Fruit fly (Drosophila melanogaster) whole organism, wandering third instar larva: ENCODE measurements around the gene Tsp96F.

Experiments
- Abd-B ChIP-seq: fragments of >200 bp; optimal IDR thresholded peaks from 2 replicates; lab custom pipeline; 2017; ENCODE audit warnings: missing biosample characterization, missing genetic modification characterization
- CG32264 ChIP-seq: fragments of 200-800 bp; sonication (Bioruptor generic); optimal IDR thresholded peaks from 2 replicates; lab custom pipeline; 2016; ENCODE audit warnings: missing biosample characterization, missing genetic modification characterization
- CG9705 ChIP-seq: fragments of 200-800 bp; sonication (Bioruptor generic); optimal IDR thresholded peaks from 2 replicates; lab custom pipeline; 2018; ENCODE audit warnings: missing biosample characterization, mild to moderate bottlenecking, missing genetic modification characterization
- CrebA ChIP-seq: fragments of 200-800 bp; sonication (Bioruptor generic); optimal IDR thresholded peaks from 2 replicates; lab custom pipeline; 2016; ENCODE audit warnings: missing biosample characterization, mild to moderate bottlenecking, missing genetic modification characterization, borderline replicate concordance
- Dfd ChIP-seq: fragments of >200 bp; optimal IDR thresholded peaks from 2 replicates; lab custom pipeline; 2017; ENCODE audit warnings: missing biosample characterization, missing genetic modification characterization
- Dif ChIP-seq: fragments of 200-275, 200-300 bp; sonication (Bioruptor generic); optimal IDR thresholded peaks from 2 replicates; lab custom pipeline; 2018; ENCODE audit warnings: missing biosample characterization, missing genetic modification characterization; ENCODE audit not compliant: partially characterized antibody
- GATAd ChIP-seq: sonication (Bioruptor generic); optimal IDR thresholded peaks from 2 replicates; lab custom pipeline; 2016; ENCODE audit warnings: missing biosample characterization, missing genetic modification characterization
- Hnf4 ChIP-seq: fragments of 200-800 bp; sonication (Bioruptor generic); optimal IDR thresholded peaks from 2 replicates; lab custom pipeline; 2016; ENCODE audit warnings: missing biosample characterization, mild to moderate bottlenecking, missing genetic modification characterization
- Hr78 ChIP-seq: fragments of >200 bp; optimal IDR thresholded peaks from 2 replicates; lab custom pipeline; 2017; ENCODE audit warnings: missing biosample characterization, missing genetic modification characterization
- Hr83 ChIP-seq: fragments of 200-300 bp; sonication (Bioruptor generic); optimal IDR thresholded peaks from 2 replicates; lab custom pipeline; 2016; ENCODE audit warnings: missing biosample characterization, mild to moderate bottlenecking, missing genetic modification characterization, moderate library complexity; ENCODE audit not compliant: poor library complexity, severe bottlenecking
- Jra ChIP-seq: sonication (Bioruptor generic); optimal IDR thresholded peaks from 2 replicates; lab custom pipeline; 2016; ENCODE audit warnings: missing biosample characterization, missing genetic modification characterization
- Mio ChIP-seq: sonication (Bioruptor generic); optimal IDR thresholded peaks from 2 replicates; lab custom pipeline; 2016; ENCODE audit warnings: missing biosample characterization, missing genetic modification characterization
- Myc ChIP-seq: fragments of >200 bp; optimal IDR thresholded peaks from 2 replicates; lab custom pipeline; 2017
- OdsH ChIP-seq: fragments of 200-800 bp; sonication (Bioruptor generic); optimal IDR thresholded peaks from 2 replicates; lab custom pipeline; 2016; ENCODE audit warnings: missing biosample characterization, mild to moderate bottlenecking, missing genetic modification characterization
- Sp1 ChIP-seq: fragments of 200-800 bp; sonication (Bioruptor generic); optimal IDR thresholded peaks from 3 replicates; lab custom pipeline; 2019; ENCODE audit warnings: missing biosample characterization, mild to moderate bottlenecking, missing genetic modification characterization, moderate library complexity
- br ChIP-seq: fragments of 200-800 bp; sonication (Bioruptor generic); optimal IDR thresholded peaks from 2 replicates; lab custom pipeline; 2016; ENCODE audit warnings: missing biosample characterization, missing genetic modification characterization
- brk ChIP-seq: fragments of 200-800 bp; sonication (Bioruptor generic); optimal IDR thresholded peaks from 2 replicates; lab custom pipeline; 2016; ENCODE audit warnings: missing biosample characterization, mild to moderate bottlenecking, missing genetic modification characterization
- dl ChIP-seq, 2 experiments: fragments of 175-275, 200-275 bp in 1 of 2; fragments of 200-275 bp in 1 of 2; sonication (Bioruptor generic); optimal IDR thresholded peaks; lab custom pipeline; 2018; ENCODE audit warnings: mild to moderate bottlenecking in 2 of 2, missing biosample characterization in 2 of 2, missing genetic modification characterization in 2 of 2, moderate library complexity in 2 of 2; ENCODE audit not compliant: partially characterized antibody in 2 of 2, insufficient read depth in 1 of 2
- ey ChIP-seq: fragments of 200-800 bp; sonication (Bioruptor generic); optimal IDR thresholded peaks from 2 replicates; lab custom pipeline; 2016; ENCODE audit warnings: missing biosample characterization, missing genetic modification characterization
- foxo ChIP-seq, 2 experiments: fragments of 200-800 bp; sonication (Bioruptor generic); optimal IDR thresholded peaks; 2 replicates in 1 of 2; 3 replicates in 1 of 2; lab custom pipeline; 2016 to 2017; ENCODE audit warnings: missing biosample characterization in 2 of 2, missing genetic modification characterization in 2 of 2
- fru ChIP-seq: fragments of 200-800 bp; sonication (Bioruptor generic); optimal IDR thresholded peaks from 3 replicates; lab custom pipeline; 2016; ENCODE audit warnings: missing biosample characterization, mild to moderate bottlenecking, missing genetic modification characterization
- lola ChIP-seq: fragments of >200 bp; optimal IDR thresholded peaks from 2 replicates; lab custom pipeline; 2017; ENCODE audit warnings: missing biosample characterization, missing genetic modification characterization
- pan ChIP-seq: fragments of >200 bp; optimal IDR thresholded peaks from 2 replicates; lab custom pipeline; 2017
- sage ChIP-seq: fragments of 200-800 bp; sonication (Bioruptor generic); optimal IDR thresholded peaks from 2 replicates; lab custom pipeline; 2016; ENCODE audit warnings: missing biosample characterization, mild to moderate bottlenecking, missing genetic modification characterization
- tai ChIP-seq: sonication (Bioruptor generic); optimal IDR thresholded peaks from 2 replicates; lab custom pipeline; 2016; ENCODE audit warnings: missing biosample characterization, missing genetic modification characterization
- woc ChIP-seq: sonication (Bioruptor generic); optimal IDR thresholded peaks from 2 replicates; lab custom pipeline; 2016; ENCODE audit warnings: missing biosample characterization, mild to moderate bottlenecking, missing genetic modification characterization

Tsp96F gene

DNA sequence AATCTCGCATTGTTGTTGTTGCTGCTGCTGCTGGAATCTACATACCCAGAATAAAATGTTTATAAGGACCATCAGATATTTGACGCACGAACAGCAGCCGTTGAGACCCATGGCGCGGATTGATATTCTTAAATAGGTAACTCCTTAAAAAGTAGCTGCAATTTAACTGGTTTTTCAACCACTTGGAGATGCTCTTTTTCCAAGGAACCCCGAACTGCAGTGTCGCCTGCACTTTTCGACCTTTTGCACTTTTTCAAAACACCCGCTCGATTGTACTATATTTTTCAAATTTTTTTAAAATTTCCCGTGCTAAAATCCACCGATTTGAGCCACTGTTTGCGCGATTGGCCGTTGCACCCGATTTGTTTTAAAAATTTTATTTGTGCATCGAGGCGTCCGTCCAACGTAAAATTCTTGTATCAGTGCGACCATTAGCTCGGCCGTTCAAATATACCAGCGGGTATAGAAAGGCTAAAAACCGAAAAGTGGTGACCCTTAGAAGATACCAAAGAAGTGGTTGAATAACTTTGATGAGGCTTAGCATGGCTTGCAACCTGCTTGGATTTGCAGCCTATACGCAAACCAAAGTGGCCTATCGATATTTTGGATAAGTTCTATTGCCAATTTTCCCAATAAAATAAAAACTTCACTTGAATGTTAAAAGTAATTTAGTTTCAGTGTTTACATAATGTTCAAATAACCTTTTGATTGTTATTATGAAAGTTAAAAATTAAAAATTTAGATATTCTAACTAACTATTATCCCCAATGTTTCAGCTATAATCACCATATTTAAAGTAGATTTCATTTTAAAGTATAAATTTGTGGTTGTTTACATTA, at the start of gene Tsp96F:
Gene Tsp96F, minus strand, starts transcription at position 457 of the 839 bp plus-strand sequence.
- no peak for TF ChIP-seq CrebA (GFP tag; lab: Kevin White, UChicago)
- peak; percentile 22 for TF ChIP-seq Dif (GFP tag; lab: Kevin White, UChicago)

DNA sequence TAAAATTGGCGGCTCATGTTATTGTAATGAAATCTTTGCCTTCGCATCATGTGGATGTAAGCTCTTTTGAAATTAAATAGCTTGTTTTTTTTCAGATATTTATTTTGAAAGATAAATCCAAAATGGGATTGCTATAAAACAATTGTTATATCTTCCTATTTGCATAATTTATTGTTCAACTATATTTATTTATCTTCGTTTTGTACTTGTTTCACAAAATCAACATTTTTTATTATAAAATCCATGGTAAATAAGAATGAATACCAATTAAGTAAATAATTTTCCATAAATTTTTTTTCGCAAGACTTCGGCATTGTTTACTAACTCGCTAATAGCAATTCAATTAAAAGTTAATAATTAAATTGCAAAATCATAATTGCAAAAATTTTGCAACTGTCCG, 41.3 kb upstream of the Tsp96F start, which contains the start of gene CG14546:
Gene CG14546, minus strand, starts transcription at position 101 of the 400 bp plus-strand sequence.
- TF ChIP-seq CG9705 = no peak
- TF ChIP-seq Dfd (GFP tag; lab: Kevin White, UChicago) = no peak
- TF ChIP-seq fru (GFP tag; lab: Kevin White, UChicago) = no peak

DNA sequence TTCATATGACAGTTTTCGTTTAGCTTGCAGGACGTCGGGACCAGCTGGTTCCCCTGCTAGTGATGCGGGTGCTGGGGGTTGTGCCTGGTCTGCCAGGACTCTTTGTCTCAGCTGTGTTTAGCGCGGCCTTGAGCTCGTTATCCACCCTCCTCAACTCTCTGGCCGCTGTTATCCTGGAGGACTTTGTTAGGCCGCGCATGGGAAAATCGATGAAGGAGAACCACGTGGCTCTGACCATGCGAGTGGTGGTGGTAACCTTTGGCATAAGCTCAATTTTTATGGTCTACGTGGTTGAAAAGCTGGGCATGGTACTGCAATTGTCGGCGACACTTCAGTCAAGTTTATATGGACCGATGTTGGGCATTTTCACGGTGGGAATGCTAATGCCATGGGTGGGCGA, 38.7 kb upstream of the Tsp96F start:
- TF ChIP-seq Dfd (GFP tag; lab: Kevin White, UChicago) (no peak), lola (no peak), Hr78 (GFP tag; lab: Kevin White, UChicago) (no peak), OdsH (GFP tag; lab: Kevin White, UChicago) (no peak), CG32264 (no peak), sage (GFP tag; lab: Kevin White, UChicago) (no peak), brk (GFP tag; lab: Kevin White, UChicago) (no peak), Hnf4 (GFP tag; lab: Kevin White, UChicago) (no peak), foxo (GFP tag; optimal IDR thresholded peaks at IDR 0.05; lab: Kevin White, UChicago) (no peak), CrebA (GFP tag; lab: Kevin White, UChicago) (no peak), Hr83 (GFP tag; lab: Kevin White, UChicago) (no peak)

DNA sequence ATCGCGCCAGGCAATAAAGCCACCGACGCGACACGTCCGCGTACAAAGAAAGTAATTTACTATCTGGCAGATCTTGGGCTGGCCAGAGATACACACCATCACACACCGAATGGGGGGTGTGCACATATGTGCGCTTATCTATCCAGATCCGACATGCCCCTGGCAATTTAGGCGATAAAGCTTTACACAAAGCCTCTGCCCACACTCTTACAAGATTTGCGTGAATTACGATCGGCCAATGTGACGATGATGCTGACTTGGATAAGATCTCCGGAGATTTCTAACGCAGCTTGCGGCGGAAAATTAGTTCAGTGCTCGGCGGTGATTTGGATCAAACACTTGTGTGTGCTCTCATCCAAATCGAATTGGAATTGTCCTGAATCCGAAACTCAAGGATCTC, 25.5 kb upstream of the Tsp96F start, which contains the start of gene kumpel:
Gene kumpel, plus strand, starts transcription at position 301 of the 400 bp plus-strand sequence.
- TF ChIP-seq OdsH (GFP tag; lab: Kevin White, UChicago) (no peak), Myc (lab: Kevin White, UChicago) (no peak), Jra (no peak), GATAd (GFP tag; lab: Kevin White, UChicago) (no peak)

DNA sequence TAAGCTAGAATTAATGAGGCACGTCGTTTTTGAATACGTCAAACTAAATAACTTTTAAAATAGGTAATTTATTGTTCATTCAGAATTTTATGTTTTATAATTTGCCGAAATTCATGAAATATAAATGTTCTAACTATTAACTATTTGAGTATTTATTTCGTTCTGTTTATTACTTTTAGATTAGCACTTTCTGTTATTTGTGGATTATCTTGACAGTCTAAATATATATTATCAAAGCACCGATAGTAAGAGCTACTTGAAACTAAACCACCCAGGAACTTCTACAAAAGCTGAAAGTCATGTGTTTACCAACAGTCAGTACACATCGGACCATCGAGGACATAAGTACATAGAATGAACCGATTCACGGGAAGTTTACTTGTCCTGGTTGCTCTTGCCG, 21.1 kb upstream of the Tsp96F start, which contains the start of gene CG31089:
Gene CG31089, plus strand, starts transcription at position 301 of the 400 bp plus-strand sequence.
- TF ChIP-seq br (GFP tag; lab: Kevin White, UChicago) = no peak
- TF ChIP-seq sage (GFP tag; lab: Kevin White, UChicago) = no peak
- no peak for TF ChIP-seq CrebA (GFP tag; lab: Kevin White, UChicago)
- no peak for TF ChIP-seq woc (GFP tag; lab: Kevin White, UChicago)
- no peak for TF ChIP-seq Mio (GFP tag; lab: Kevin White, UChicago)
- no peak for TF ChIP-seq ey (GFP tag; lab: Kevin White, UChicago)
- TF ChIP-seq, all 38 proteins: peak for 0

DNA sequence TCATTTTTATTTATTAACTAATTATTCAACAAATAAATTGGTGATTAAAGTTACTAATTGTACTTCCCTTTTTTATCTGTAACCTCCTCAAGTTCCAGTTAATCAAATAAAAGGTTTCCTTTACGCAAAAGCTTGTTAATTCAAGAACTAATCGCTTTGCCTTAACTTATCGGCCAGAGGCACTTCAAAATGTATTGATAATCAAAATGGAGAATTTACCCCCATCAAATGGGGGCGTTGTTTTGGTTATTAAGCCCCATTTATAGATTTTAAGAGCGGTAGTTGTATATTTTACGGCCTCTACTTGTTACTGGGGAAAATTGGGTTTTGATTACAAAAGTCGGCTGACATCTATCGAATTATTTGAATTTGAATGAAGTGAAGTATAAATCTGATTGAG, 18.5 kb upstream of the Tsp96F start, which contains the start of gene CG31091:
Gene CG31091, plus strand, starts transcription at position 214 of the 400 bp plus-strand sequence.
- TF ChIP-seq dl (GFP tag; optimal IDR thresholded peaks at IDR 0.05; lab: Kevin White, UChicago; ENCODE audit: insufficient read depth in 1 of 2, partially characterized antibody in 2 of 2) (no peak), Myc (lab: Kevin White, UChicago) (no peak), br (GFP tag; lab: Kevin White, UChicago) (no peak), CG9705 (no peak), pan (lab: Kevin White, UChicago) (no peak), tai (no peak), lola (no peak), Abd-B (GFP tag; lab: Kevin White, UChicago) (no peak), brk (GFP tag; lab: Kevin White, UChicago) (no peak), Sp1 (GFP tag; lab: Kevin White, UChicago) (no peak), Hr83 (GFP tag; lab: Kevin White, UChicago) (no peak), Mio (GFP tag; lab: Kevin White, UChicago) (no peak)
